Worm (Caenorhabditis elegans) whole organism, early embryonic: ENCODE results near the gene clec-10.
A peak's percentile ranks its signal among the peaks of the same experiment; 100 is the strongest.

ENCODE experiments used
- B0310.2 ChIP-seq: sonication (generic microtip); optimal IDR thresholded peaks from 2 replicates; lab custom pipeline; 2016; ENCODE audit warnings: mild to moderate bottlenecking, missing genetic modification characterization, missing compliant biosample characterization
- F13C5.2 ChIP-seq: sonication (generic microtip); optimal IDR thresholded peaks from 2 replicates; lab custom pipeline; 2017; ENCODE audit warnings: mild to moderate bottlenecking, missing genetic modification characterization, inconsistent platforms, missing compliant biosample characterization
- aly-1 ChIP-seq: sonication (generic microtip); optimal IDR thresholded peaks from 2 replicates; lab custom pipeline; 2016; ENCODE audit warnings: missing genetic modification characterization, missing compliant biosample characterization
- ama-1 ChIP-seq: fragments of 150-350 bp; optimal IDR thresholded peaks from 2 replicates; lab custom pipeline; 2014
- ceh-13 ChIP-seq: fragments of 200-800 bp; sonication (Bioruptor generic); optimal IDR thresholded peaks from 2 replicates; lab custom pipeline; 2018; ENCODE audit warnings: mild to moderate bottlenecking, missing genetic modification characterization, missing compliant biosample characterization
- ceh-36 ChIP-seq: sonication (generic microtip); optimal IDR thresholded peaks from 2 replicates; lab custom pipeline; 2016; ENCODE audit warnings: missing genetic modification characterization, inconsistent platforms, missing compliant biosample characterization
- ets-7 ChIP-seq: sonication (generic microtip); optimal IDR thresholded peaks from 2 replicates; lab custom pipeline; 2016; ENCODE audit warnings: missing genotype, missing genetic modification characterization, missing compliant biosample characterization
- flt-1 ChIP-seq: fragments of 200-800 bp; sonication (Bioruptor generic); IDR thresholded peaks from 2 replicates; pipeline ENCODE4 v1.3.6; 2022; ENCODE audit warnings: missing genetic modification characterization, missing compliant biosample characterization
- hmbx-1 ChIP-seq: sonication (generic microtip); optimal IDR thresholded peaks from 2 replicates; lab custom pipeline; 2016; ENCODE audit warnings: mild to moderate bottlenecking, missing genetic modification characterization, missing compliant biosample characterization
- hmg-4 ChIP-seq: fragments of 200-800 bp; sonication (Bioruptor generic); optimal IDR thresholded peaks from 2 replicates; lab custom pipeline; 2018; ENCODE audit warnings: mild to moderate bottlenecking, missing genetic modification characterization, missing compliant biosample characterization
- hnd-1 ChIP-seq: sonication (generic microtip); optimal IDR thresholded peaks from 2 replicates; lab custom pipeline; 2016; ENCODE audit warnings: missing genetic modification characterization, missing compliant biosample characterization
- pes-1 ChIP-seq: fragments of 200-800 bp; sonication (Bioruptor generic); IDR thresholded peaks from 2 replicates; pipeline ENCODE4 v1.3.6; 2022; ENCODE audit warnings: missing genetic modification reagents, missing genetic modification characterization, missing compliant biosample characterization
- scrt-1 ChIP-seq: fragments of 200-800 bp; sonication (Bioruptor generic); IDR thresholded peaks from 2 replicates; pipeline ENCODE4 v1.3.6; 2022; ENCODE audit warnings: missing genetic modification characterization, missing compliant biosample characterization
- sea-1 ChIP-seq: fragments of 200-800 bp; sonication (Bioruptor generic); conservative IDR thresholded peaks from 2 replicates; pipeline ENCODE4 v1.3.6; 2022; ENCODE audit warnings: missing genetic modification characterization, missing compliant biosample characterization
- tbx-11 ChIP-seq: fragments of 200-800 bp; sonication (Bioruptor generic); IDR thresholded peaks from 2 replicates; pipeline ENCODE4 v1.3.6; 2022; ENCODE audit warnings: missing genetic modification characterization, missing compliant biosample characterization
- tbx-37 ChIP-seq: fragments of 200-800 bp; sonication (Bioruptor generic); conservative IDR thresholded peaks from 2 replicates; pipeline ENCODE4 v1.3.6; 2022; ENCODE audit warnings: missing genetic modification reagents, missing genetic modification characterization, missing compliant biosample characterization
- tra-4 ChIP-seq: sonication (generic microtip); optimal IDR thresholded peaks from 2 replicates; lab custom pipeline; 2017; ENCODE audit warnings: missing genetic modification characterization, missing compliant biosample characterization

The clec-10 gene

ce11 chrII:388533-388932 lies 13.9 kb upstream of the clec-10 start, which contains the start of gene nstp-4:
nstp-4 (plus strand) TSS chrII:388833.
- TF ChIP-seq aly-1 (tag; lab: Kevin White, UChicago) (no peak), tra-4 (no peak), flt-1 (GFP tag; lab: Robert Waterston, UW) (no peak), ceh-13 (no peak), hnd-1 (no peak), hmg-4 (no peak), ets-7 (tag; lab: Kevin White, UChicago) (no peak), tbx-37 (GFP tag; lab: Robert Waterston, UW) (no peak), tbx-11 (GFP tag; lab: Robert Waterston, UW) (no peak), B0310.2 (no peak), hmbx-1 (tag; lab: Kevin White, UChicago) (no peak), F13C5.2 (tag; lab: Kevin White, UChicago) (no peak), sea-1 (GFP tag; lab: Robert Waterston, UW) (no peak)

DNA sequence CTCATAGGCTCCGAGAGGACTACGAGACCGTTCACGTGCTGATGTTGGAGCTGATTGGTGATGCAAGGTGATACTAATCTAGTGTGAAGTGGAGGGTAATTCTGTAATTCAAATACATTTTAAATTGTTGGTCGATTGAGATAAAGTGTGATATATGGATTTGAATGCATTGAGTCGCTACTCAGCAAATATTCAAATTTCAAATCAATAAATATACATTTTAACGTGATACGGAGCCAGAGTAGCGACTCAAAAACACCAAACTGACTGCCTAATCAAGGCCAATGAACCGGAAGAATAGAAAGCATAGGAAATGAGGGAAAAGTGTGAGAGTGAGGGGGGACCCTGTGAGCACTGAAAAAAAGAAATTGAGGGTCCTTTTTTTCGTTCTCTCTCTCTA lies 3.2 kb upstream of the clec-10 start, which contains the start of gene C03H5.6:
C03H5.6 (minus strand) TSS at position 101 of the 400 bp plus-strand sequence.
- TF ChIP-seq ama-1 (lab: Kevin White, UChicago) (no peak), tbx-37 (GFP tag; lab: Robert Waterston, UW) (no peak), hmbx-1 (tag; lab: Kevin White, UChicago) (no peak), aly-1 (tag; lab: Kevin White, UChicago) (no peak), B0310.2 (no peak), hmg-4 (no peak), ceh-13 (no peak), sea-1 (GFP tag; lab: Robert Waterston, UW) (no peak), hnd-1 (no peak), pes-1 (no peak), tra-4 (no peak), ceh-36 (tag; lab: Kevin White, UChicago) (no peak), ets-7 (tag; lab: Kevin White, UChicago) (no peak)

DNA sequence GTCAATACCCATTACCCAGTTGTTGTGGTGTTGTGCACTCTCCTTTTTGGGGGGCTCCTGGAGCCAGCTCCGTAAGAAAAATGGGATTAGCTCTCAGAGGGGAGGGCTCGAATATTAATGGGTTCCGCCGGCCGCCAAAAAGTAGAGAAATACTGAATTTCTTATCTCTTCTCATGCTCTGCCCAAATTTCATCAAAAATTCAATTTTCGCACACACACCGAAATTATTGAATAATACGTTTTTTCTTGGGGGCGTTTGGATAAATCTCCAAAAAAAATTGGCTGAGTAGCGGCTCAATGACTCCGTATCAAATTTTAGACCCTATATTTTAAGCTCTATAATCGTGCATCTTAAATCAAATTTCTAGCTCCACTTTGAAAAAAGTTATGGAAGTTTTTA lies 2.3 kb upstream of the clec-10 start:
- TF ChIP-seq tbx-37 (GFP tag; lab: Robert Waterston, UW) = no peak

DNA sequence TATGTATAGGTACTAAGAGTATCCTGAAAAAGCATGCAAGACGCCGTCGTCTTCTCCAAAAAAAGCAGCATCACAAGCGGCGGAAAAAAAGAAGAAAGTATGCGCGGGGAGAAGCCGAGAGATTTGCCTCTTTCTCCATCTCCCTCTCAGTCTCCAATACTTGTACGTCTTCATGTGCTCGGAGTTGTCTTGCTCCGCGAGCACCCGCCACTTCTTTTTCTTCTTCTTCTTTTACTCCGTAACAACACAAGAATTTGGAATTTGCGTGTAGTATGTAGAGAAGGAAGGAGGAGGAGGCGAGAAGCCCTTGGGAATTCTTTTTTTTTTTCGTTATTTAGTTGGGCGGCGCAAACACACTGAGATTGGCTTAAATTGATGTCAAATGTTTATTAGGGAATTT lies 1.3 kb upstream of the clec-10 start:
- no peak for TF ChIP-seq tra-4
- TF ChIP-seq tbx-37 (GFP tag; lab: Robert Waterston, UW) = no peak
- TF ChIP-seq ceh-13 = no peak

ce11 chrII:410832-411231 lies 8.4 kb downstream of the clec-10 start, which contains the start of the genes dnsn-1 and C24H12.4:
dnsn-1 (minus strand) TSS chrII:410932.
C24H12.4 (plus strand) TSS chrII:411222.
- TF ChIP-seq tbx-37 (GFP tag; lab: Robert Waterston, UW) = no peak
- TF ChIP-seq ets-7 (tag; lab: Kevin White, UChicago) = no peak
- no peak for TF ChIP-seq tra-4
- no peak for TF ChIP-seq hmbx-1 (tag; lab: Kevin White, UChicago)
- TF ChIP-seq hnd-1 = no peak
- TF ChIP-seq scrt-1 = no peak
- TF ChIP-seq tbx-11 (GFP tag; lab: Robert Waterston, UW) = no peak
- 0 out of 2 replicates have a peak, but pooled peaks have one; percentile 21 for TF ChIP-seq pes-1
- no peak for TF ChIP-seq B0310.2
- no peak for TF ChIP-seq hmg-4
- TF ChIP-seq sea-1 (GFP tag; lab: Robert Waterston, UW) = no peak
- no peak for TF ChIP-seq aly-1 (tag; lab: Kevin White, UChicago)
- no peak for TF ChIP-seq ama-1 (lab: Kevin White, UChicago)
- TF ChIP-seq ceh-36 (tag; lab: Kevin White, UChicago) = peak; percentile 30
- TF ChIP-seq F13C5.2 (tag; lab: Kevin White, UChicago) = peak; percentile 79
- no peak for TF ChIP-seq ceh-13

ce11 chrII:416808-417207 lies 14.3 kb downstream of the clec-10 start:
- TF ChIP-seq pes-1 (peak; percentile 64), hmbx-1 (tag; lab: Kevin White, UChicago) (peak; percentile 23)

ce11 chrII:418782-419181 lies 16.3 kb downstream of the clec-10 start, which contains the start of gene C24H12.6:
C24H12.6 (minus strand) TSS chrII:418882.
- TF ChIP-seq sea-1 (GFP tag; lab: Robert Waterston, UW) = no peak
- no peak for TF ChIP-seq flt-1 (GFP tag; lab: Robert Waterston, UW)
- TF ChIP-seq scrt-1 = no peak
- no peak for TF ChIP-seq ets-7 (tag; lab: Kevin White, UChicago)
- TF ChIP-seq hmg-4 = no peak
- no peak for TF ChIP-seq tbx-37 (GFP tag; lab: Robert Waterston, UW)
- TF ChIP-seq tra-4 = no peak
- TF ChIP-seq ceh-36 (tag; lab: Kevin White, UChicago) = no peak
- no peak for TF ChIP-seq ceh-13
- TF ChIP-seq hmbx-1 (tag; lab: Kevin White, UChicago) = no peak
- TF ChIP-seq hnd-1 = no peak
- no peak for TF ChIP-seq F13C5.2 (tag; lab: Kevin White, UChicago)
- TF ChIP-seq B0310.2 = no peak
- no peak for TF ChIP-seq pes-1
- TF ChIP-seq tbx-11 (GFP tag; lab: Robert Waterston, UW) = no peak
- TF ChIP-seq ama-1 (lab: Kevin White, UChicago) = no peak
- no peak for TF ChIP-seq aly-1 (tag; lab: Kevin White, UChicago)

ce11 chrII:423086-423485 lies 20.6 kb downstream of the clec-10 start, which contains the start of gene C24H12.8:
C24H12.8 (minus strand) TSS chrII:423186.
- no peak for TF ChIP-seq B0310.2
- TF ChIP-seq ama-1 (lab: Kevin White, UChicago) = no peak
- TF ChIP-seq F13C5.2 (tag; lab: Kevin White, UChicago) = no peak
- TF ChIP-seq hmg-4 = no peak
- TF ChIP-seq scrt-1 = no peak
- no peak for TF ChIP-seq pes-1
- no peak for TF ChIP-seq ceh-13
- TF ChIP-seq hmbx-1 (tag; lab: Kevin White, UChicago) = no peak
- no peak for TF ChIP-seq flt-1 (GFP tag; lab: Robert Waterston, UW)
- no peak for TF ChIP-seq hnd-1
- TF ChIP-seq aly-1 (tag; lab: Kevin White, UChicago) = no peak
- no peak for TF ChIP-seq tbx-11 (GFP tag; lab: Robert Waterston, UW)
- TF ChIP-seq sea-1 (GFP tag; lab: Robert Waterston, UW) = no peak
